Comparison of ENCODE assay signal across 1 fruit fly cellular context in genomic region chr3R:15427818-15428199, dm6.
A peak's percentile ranks its signal among the peaks of the same experiment; 100 is the strongest.
TF ChIP-seq lines count a peak whose summit lies in the region.

No protein-coding gene starts in this region.

TF ChIP-seq in whole organism, embryonic, 481 proteins besides CTCF, POLR2A, EP300 and RAD21 (continued from another document and continues in another):
- no peak for TF ChIP-seq gcm2 (GFP tag; optimal IDR thresholded peaks at IDR 0.05; lab: Kevin White, UChicago)
- TF ChIP-seq stc (GFP tag; IDR thresholded peaks at IDR 0.05; lab: Robert Waterston, UW), result no peak
- TF ChIP-seq Mrtf (GFP tag; IDR thresholded peaks at IDR 0.05; lab: Robert Waterston, UW), result no peak; the same call in 2 of the 3 replicates
- no peak for TF ChIP-seq CG10366 (GFP tag; IDR thresholded peaks at IDR 0.05; lab: Robert Waterston, UW)
- TF ChIP-seq Aef1 (GFP tag; IDR thresholded peaks at IDR 0.05; lab: Robert Waterston, UW), result no peak
- peak; percentile 39 for TF ChIP-seq Hr3 (GFP tag; optimal IDR thresholded peaks at IDR 0.05; lab: Kevin White, UChicago)
- TF ChIP-seq schlank (tag; optimal IDR thresholded peaks at IDR 0.05; lab: Kevin White, UChicago), result no peak
- TF ChIP-seq grau (tag; optimal IDR thresholded peaks at IDR 0.05; lab: Kevin White, UChicago), result peak; percentile 53
- no peak for TF ChIP-seq CG12659 (GFP tag; optimal IDR thresholded peaks at IDR 0.05; lab: Kevin White, UChicago)
- TF ChIP-seq CG15479 (GFP tag; optimal IDR thresholded peaks at IDR 0.05; lab: Kevin White, UChicago), result no peak
- no peak for TF ChIP-seq Atf-2 (GFP tag; optimal IDR thresholded peaks at IDR 0.05; lab: Kevin White, UChicago)
- peak; percentile 53 for TF ChIP-seq zf30C (GFP tag; optimal IDR thresholded peaks at IDR 0.05; lab: Kevin White, UChicago)
- peak; percentile 21; the same call in 1 of the 3 replicates for TF ChIP-seq CG3726 (GFP tag; IDR thresholded peaks at IDR 0.05; lab: Robert Waterston, UW)
- TF ChIP-seq Sox102F (GFP tag; optimal IDR thresholded peaks at IDR 0.05; lab: Kevin White, UChicago), result peak; percentile 56
- no peak for TF ChIP-seq CG8478 (optimal IDR thresholded peaks at IDR 0.05; lab: Kevin White, UChicago)
- no peak for TF ChIP-seq CG12942 (GFP tag; optimal IDR thresholded peaks at IDR 0.05; lab: Kevin White, UChicago)
- no peak for TF ChIP-seq zen2 (GFP tag; IDR thresholded peaks at IDR 0.05; lab: Robert Waterston, UW; ENCODE audit: partially characterized antibody)
- peak; percentile 69 for TF ChIP-seq unpg (GFP tag; optimal IDR thresholded peaks at IDR 0.05; lab: Kevin White, UChicago)
- TF ChIP-seq CG33557 (GFP tag; optimal IDR thresholded peaks at IDR 0.05; lab: Kevin White, UChicago), result peak; percentile 83
- no peak for TF ChIP-seq HmgD (GFP tag; optimal IDR thresholded peaks at IDR 0.05; lab: Kevin White, UChicago)
- no peak for TF ChIP-seq CG10321 (GFP tag; IDR thresholded peaks at IDR 0.05; lab: Robert Waterston, UW)
- peak; percentile 17 for TF ChIP-seq CG16815 (GFP tag; optimal IDR thresholded peaks at IDR 0.05; lab: Kevin White, UChicago)
- no peak for TF ChIP-seq scrt (GFP tag; optimal IDR thresholded peaks at IDR 0.05; lab: Kevin White, UChicago)
- TF ChIP-seq Camta (GFP tag; optimal IDR thresholded peaks at IDR 0.05; lab: Kevin White, UChicago), result peak; percentile 39
- TF ChIP-seq bowl (GFP tag; IDR thresholded peaks at IDR 0.05; lab: Robert Waterston, UW), result no peak
- peak; percentile 48 for TF ChIP-seq CG11504 (tag; optimal IDR thresholded peaks at IDR 0.05; lab: Kevin White, UChicago)
- TF ChIP-seq CG11695 (GFP tag; IDR thresholded peaks at IDR 0.05; lab: Robert Waterston, UW), result no peak
- TF ChIP-seq CG18599 (GFP tag; optimal IDR thresholded peaks at IDR 0.05; lab: Kevin White, UChicago), result no peak
- no peak for TF ChIP-seq Hey (tag; optimal IDR thresholded peaks at IDR 0.05; lab: Kevin White, UChicago)
- TF ChIP-seq CG6254 (GFP tag; optimal IDR thresholded peaks at IDR 0.05; lab: Kevin White, UChicago), result peak; percentile 8
- TF ChIP-seq nau (GFP tag; optimal IDR thresholded peaks at IDR 0.05; lab: Kevin White, UChicago), result no peak
- TF ChIP-seq wor (GFP tag; IDR thresholded peaks at IDR 0.05; lab: Robert Waterston, UW), result no peak
- peak; percentile 26 for TF ChIP-seq Mes4 (GFP tag; optimal IDR thresholded peaks at IDR 0.05; lab: Kevin White, UChicago)
- peak; percentile 38 for TF ChIP-seq Sox100B (GFP tag; optimal IDR thresholded peaks at IDR 0.05; lab: Kevin White, UChicago)
- TF ChIP-seq Rfx (GFP tag; IDR thresholded peaks at IDR 0.05; lab: Robert Waterston, UW), result no peak
- TF ChIP-seq Nf-YC (tag; optimal IDR thresholded peaks at IDR 0.05; lab: Kevin White, UChicago), result no peak
- TF ChIP-seq NC2α (GFP tag; optimal IDR thresholded peaks at IDR 0.05; lab: Kevin White, UChicago), result no peak
- peak; percentile 77 for TF ChIP-seq CG17361 (GFP tag; IDR thresholded peaks at IDR 0.05; lab: Robert Waterston, UW)
- TF ChIP-seq Tbp (GFP tag; optimal IDR thresholded peaks at IDR 0.05; lab: Kevin White, UChicago), result no peak
- no peak for TF ChIP-seq Dad (GFP tag; optimal IDR thresholded peaks at IDR 0.05; lab: Kevin White, UChicago)
- TF ChIP-seq CG18262 (tag; optimal IDR thresholded peaks at IDR 0.05; lab: Kevin White, UChicago), result peak; percentile 83
- TF ChIP-seq CG2199 (GFP tag; IDR thresholded peaks at IDR 0.05; lab: Robert Waterston, UW), result no peak
- no peak for TF ChIP-seq Awh (GFP tag; IDR thresholded peaks at IDR 0.05; lab: Robert Waterston, UW)
- no peak for TF ChIP-seq Neu2 (GFP tag; optimal IDR thresholded peaks at IDR 0.05; lab: Kevin White, UChicago; ENCODE audit: borderline replicate concordance)
- TF ChIP-seq ATbp (GFP tag; optimal IDR thresholded peaks at IDR 0.05; lab: Kevin White, UChicago), result peak; percentile 44
- no peak for TF ChIP-seq slbo (GFP tag; IDR thresholded peaks at IDR 0.05; lab: Robert Waterston, UW)
- no peak for TF ChIP-seq trh (GFP tag; optimal IDR thresholded peaks at IDR 0.05; lab: Kevin White, UChicago)
- no peak for TF ChIP-seq CG17186 (GFP tag; optimal IDR thresholded peaks at IDR 0.05; lab: Kevin White, UChicago)
- TF ChIP-seq tx (GFP tag; optimal IDR thresholded peaks at IDR 0.05; lab: Kevin White, UChicago), result no peak
- peak; percentile 3 for TF ChIP-seq CG10431 (GFP tag; optimal IDR thresholded peaks at IDR 0.05; lab: Kevin White, UChicago)
- no peak for TF ChIP-seq CG9932 (GFP tag; IDR thresholded peaks at IDR 0.05; lab: Robert Waterston, UW)
- TF ChIP-seq Scr (GFP tag; IDR thresholded peaks at IDR 0.05; lab: Robert Waterston, UW; ENCODE audit: partially characterized antibody), result no peak
- peak; percentile 61; the same call in 1 of the 2 replicates for TF ChIP-seq HLH3B (GFP tag; IDR thresholded peaks at IDR 0.05; lab: Robert Waterston, UW)
- no peak for TF ChIP-seq BEAF-32 (GFP tag; optimal IDR thresholded peaks at IDR 0.05; lab: Kevin White, UChicago)
- TF ChIP-seq gce (GFP tag; IDR thresholded peaks at IDR 0.05; lab: Robert Waterston, UW), result no peak
- no peak for TF ChIP-seq CG18476 (GFP tag; optimal IDR thresholded peaks at IDR 0.05; lab: Kevin White, UChicago)
- TF ChIP-seq CG2120 (GFP tag; optimal IDR thresholded peaks at IDR 0.05; lab: Kevin White, UChicago), result no peak
- TF ChIP-seq Nf-YA (GFP tag; IDR thresholded peaks at IDR 0.05; lab: Robert Waterston, UW), result no peak
- TF ChIP-seq luna (GFP tag; optimal IDR thresholded peaks at IDR 0.05; lab: Kevin White, UChicago), result no peak
- TF ChIP-seq CG11456 (GFP tag; IDR thresholded peaks at IDR 0.05; lab: Robert Waterston, UW), result no peak
- TF ChIP-seq CG9727 (GFP tag; optimal IDR thresholded peaks at IDR 0.05; lab: Kevin White, UChicago), result no peak
- TF ChIP-seq CG9437 (GFP tag; optimal IDR thresholded peaks at IDR 0.05; lab: Kevin White, UChicago), result peak; percentile 28
- TF ChIP-seq CG6791 (GFP tag; IDR thresholded peaks at IDR 0.05; lab: Robert Waterston, UW; ENCODE audit: partially characterized antibody), result no peak
- TF ChIP-seq exex (tag; optimal IDR thresholded peaks at IDR 0.05; lab: Kevin White, UChicago), result no peak
- TF ChIP-seq gem (tag; optimal IDR thresholded peaks at IDR 0.05; lab: Kevin White, UChicago), result peak; percentile 82
- no peak for TF ChIP-seq ash1 (GFP tag; optimal IDR thresholded peaks at IDR 0.05; lab: Kevin White, UChicago)
- peak; percentile 45; the same call in 1 of the 3 replicates for TF ChIP-seq otp (GFP tag; IDR thresholded peaks at IDR 0.05; lab: Robert Waterston, UW)
- no peak for TF ChIP-seq Fer1 (GFP tag; optimal IDR thresholded peaks at IDR 0.05; lab: Kevin White, UChicago)
- no peak for TF ChIP-seq CG12744 (GFP tag; optimal IDR thresholded peaks at IDR 0.05; lab: Kevin White, UChicago)
- TF ChIP-seq CG8388 (GFP tag; optimal IDR thresholded peaks at IDR 0.05; lab: Kevin White, UChicago), result peak; percentile 75
- TF ChIP-seq CG17612 (GFP tag; IDR thresholded peaks at IDR 0.05; lab: Robert Waterston, UW), result no peak
- no peak for TF ChIP-seq CG10543 (GFP tag; optimal IDR thresholded peaks at IDR 0.05; lab: Kevin White, UChicago)
- peak; percentile 65 for TF ChIP-seq lbe (GFP tag; optimal IDR thresholded peaks at IDR 0.05; lab: Kevin White, UChicago)
- TF ChIP-seq NFAT (GFP tag; IDR thresholded peaks at IDR 0.05; lab: Robert Waterston, UW), result no peak
- TF ChIP-seq oc (tag; optimal IDR thresholded peaks at IDR 0.05; lab: Kevin White, UChicago), result peak; percentile 48
- no peak for TF ChIP-seq tap (tag; optimal IDR thresholded peaks at IDR 0.05; lab: Kevin White, UChicago)
- TF ChIP-seq org-1 (GFP tag; optimal IDR thresholded peaks at IDR 0.05; lab: Kevin White, UChicago), result no peak
- TF ChIP-seq CG15073 (GFP tag; optimal IDR thresholded peaks at IDR 0.05; lab: Kevin White, UChicago), result no peak
- TF ChIP-seq Stat92E (GFP tag; optimal IDR thresholded peaks at IDR 0.05; lab: Kevin White, UChicago), result peak in 1 of 3 experiments; percentile 34
- peak; percentile 41 for TF ChIP-seq CG8290 (GFP tag; optimal IDR thresholded peaks at IDR 0.05; lab: Kevin White, UChicago)
- TF ChIP-seq CG8290 (tag; optimal IDR thresholded peaks at IDR 0.05; lab: Kevin White, UChicago), result no peak
- peak; percentile 12 for TF ChIP-seq Asciz (GFP tag; optimal IDR thresholded peaks at IDR 0.05; lab: Kevin White, UChicago)
- peak; percentile 58 for TF ChIP-seq CG7556 (GFP tag; optimal IDR thresholded peaks at IDR 0.05; lab: Kevin White, UChicago)
- TF ChIP-seq CG33213 (GFP tag; optimal IDR thresholded peaks at IDR 0.05; lab: Kevin White, UChicago), result no peak
- TF ChIP-seq CG10462 (GFP tag; optimal IDR thresholded peaks at IDR 0.05; lab: Kevin White, UChicago), result peak; percentile 15
- TF ChIP-seq sd (tag; optimal IDR thresholded peaks at IDR 0.05; lab: Kevin White, UChicago), result no peak
- no peak for TF ChIP-seq rib (GFP tag; IDR thresholded peaks at IDR 0.05; lab: Robert Waterston, UW)
- peak; percentile 27; the same call in 1 of the 2 replicates for TF ChIP-seq sens-2 (GFP tag; IDR thresholded peaks at IDR 0.05; lab: Robert Waterston, UW)
- TF ChIP-seq Dref (GFP tag; IDR thresholded peaks at IDR 0.05; lab: Robert Waterston, UW), result no peak
- TF ChIP-seq CG7963 (GFP tag; IDR thresholded peaks at IDR 0.05; lab: Robert Waterston, UW; ENCODE audit: partially characterized antibody), result no peak
- peak; percentile 35 for TF ChIP-seq bab2 (GFP tag; optimal IDR thresholded peaks at IDR 0.05; lab: Kevin White, UChicago)
- no peak for TF ChIP-seq sob (GFP tag; IDR thresholded peaks at IDR 0.05; lab: Robert Waterston, UW)
- TF ChIP-seq onecut (GFP tag; IDR thresholded peaks at IDR 0.05; lab: Robert Waterston, UW), result peak; percentile 26; the same call in 1 of the 2 replicates
- TF ChIP-seq CG3065 (GFP tag; optimal IDR thresholded peaks at IDR 0.05; lab: Kevin White, UChicago), result no peak
- TF ChIP-seq Adf1 (GFP tag; IDR thresholded peaks at IDR 0.05; lab: Robert Waterston, UW), result no peak
- peak; percentile 84 for TF ChIP-seq CG2712 (tag; optimal IDR thresholded peaks at IDR 0.05; lab: Kevin White, UChicago)
- no peak for TF ChIP-seq C15 (GFP tag; IDR thresholded peaks at IDR 0.05; lab: Robert Waterston, UW)
- TF ChIP-seq z (GFP tag; IDR thresholded peaks at IDR 0.05; lab: Robert Waterston, UW), result no peak
- peak; percentile 73 for TF ChIP-seq CG31441 (GFP tag; IDR thresholded peaks at IDR 0.05; lab: Robert Waterston, UW)
- no peak for TF ChIP-seq CG3847 (GFP tag; IDR thresholded peaks at IDR 0.05; lab: Robert Waterston, UW)
- no peak for TF ChIP-seq CG12071 (GFP tag; optimal IDR thresholded peaks at IDR 0.05; lab: Kevin White, UChicago)
- no peak for TF ChIP-seq CG3281 (GFP tag; optimal IDR thresholded peaks at IDR 0.05; lab: Kevin White, UChicago)
- TF ChIP-seq Antp (GFP tag; optimal IDR thresholded peaks at IDR 0.05; lab: Kevin White, UChicago), result peak; percentile 11
- no peak for TF ChIP-seq CG43689 (GFP tag; IDR thresholded peaks at IDR 0.05; lab: Robert Waterston, UW)
- peak; percentile 40 for TF ChIP-seq CG1602 (GFP tag; optimal IDR thresholded peaks at IDR 0.05; lab: Kevin White, UChicago)
- no peak for TF ChIP-seq Hr78 (GFP tag; optimal IDR thresholded peaks at IDR 0.05; lab: Kevin White, UChicago)
- no peak for TF ChIP-seq Lpt (GFP tag; optimal IDR thresholded peaks at IDR 0.05; lab: Kevin White, UChicago)
- no peak for TF ChIP-seq dimm (GFP tag; IDR thresholded peaks at IDR 0.05; lab: Robert Waterston, UW)
- TF ChIP-seq cas (GFP tag; IDR thresholded peaks at IDR 0.05; lab: Robert Waterston, UW), result no peak
- TF ChIP-seq esg (GFP tag; conservative IDR thresholded peaks at IDR 0.05; lab: Robert Waterston, UW), result peak; percentile 13; the same call in 1 of the 2 replicates
- peak; percentile 30; the same call in 1 of the 2 replicates for TF ChIP-seq CG14441 (GFP tag; IDR thresholded peaks at IDR 0.05; lab: Robert Waterston, UW)
- TF ChIP-seq CG31365 (tag; optimal IDR thresholded peaks at IDR 0.05; lab: Kevin White, UChicago), result no peak
- TF ChIP-seq croc (GFP tag; conservative IDR thresholded peaks at IDR 0.05; lab: Robert Waterston, UW), result peak; percentile 55; the same call in 2 of the 3 replicates
- TF ChIP-seq fu2 (GFP tag; optimal IDR thresholded peaks at IDR 0.05; lab: Kevin White, UChicago), result no peak
- TF ChIP-seq CG7928 (GFP tag; optimal IDR thresholded peaks at IDR 0.05; lab: Kevin White, UChicago), result no peak
- TF ChIP-seq tup (GFP tag; optimal IDR thresholded peaks at IDR 0.05; lab: Kevin White, UChicago), result no peak
- no peak for TF ChIP-seq ap (GFP tag; IDR thresholded peaks at IDR 0.05; lab: Robert Waterston, UW)
- TF ChIP-seq BtbVII (GFP tag; optimal IDR thresholded peaks at IDR 0.05; lab: Kevin White, UChicago), result no peak
- TF ChIP-seq CG1233 (GFP tag; optimal IDR thresholded peaks at IDR 0.05; lab: Kevin White, UChicago), result no peak
- peak; percentile 66 for TF ChIP-seq CG14710 (tag; optimal IDR thresholded peaks at IDR 0.05; lab: Kevin White, UChicago)
- peak; percentile 43; the same call in 1 of the 2 replicates for TF ChIP-seq CG32772 (GFP tag; IDR thresholded peaks at IDR 0.05; lab: Robert Waterston, UW)
- TF ChIP-seq HLHmδ (GFP tag; optimal IDR thresholded peaks at IDR 0.05; lab: Kevin White, UChicago), result no peak
- no peak for TF ChIP-seq CG32532 (GFP tag; IDR thresholded peaks at IDR 0.05; lab: Robert Waterston, UW)
- TF ChIP-seq Med (GFP tag; lab: Kevin White, UChicago), result peak; percentile 72
- no peak for TF ChIP-seq btn (GFP tag; optimal IDR thresholded peaks at IDR 0.05; lab: Kevin White, UChicago)
- TF ChIP-seq Ets97D (GFP tag; optimal IDR thresholded peaks at IDR 0.05; lab: Kevin White, UChicago), result no peak
- no peak for TF ChIP-seq aop (GFP tag; IDR thresholded peaks at IDR 0.05; lab: Robert Waterston, UW)
- TF ChIP-seq mirr (GFP tag; optimal IDR thresholded peaks at IDR 0.05; lab: Kevin White, UChicago), result no peak
- no peak for TF ChIP-seq fru (optimal IDR thresholded peaks at IDR 0.05; lab: Kevin White, UChicago)
- TF ChIP-seq CG10565 (GFP tag; optimal IDR thresholded peaks at IDR 0.05; lab: Kevin White, UChicago), result no peak
- no peak for TF ChIP-seq danr (GFP tag; IDR thresholded peaks at IDR 0.05; lab: Robert Waterston, UW)
- no peak for TF ChIP-seq CG8765 (GFP tag; IDR thresholded peaks at IDR 0.05; lab: Robert Waterston, UW)
- TF ChIP-seq Eip74EF (GFP tag; optimal IDR thresholded peaks at IDR 0.05; lab: Kevin White, UChicago), result peak in 1 of 2 experiments; percentile 54
- TF ChIP-seq CG13424 (tag; optimal IDR thresholded peaks at IDR 0.05; lab: Kevin White, UChicago), result peak; percentile 63
- TF ChIP-seq cg (GFP tag; optimal IDR thresholded peaks at IDR 0.05; lab: Kevin White, UChicago), result no peak
- TF ChIP-seq CG1647 (GFP tag; optimal IDR thresholded peaks at IDR 0.05; lab: Kevin White, UChicago), result no peak
- peak in 1 of 3 experiments; percentile 84 for TF ChIP-seq lola (GFP tag; optimal IDR thresholded peaks at IDR 0.05; lab: Kevin White, UChicago)
